Fruit fly (Drosophila melanogaster) whole organism, embryonic: Measurements from ENCODE around the gene CG32459.

Source experiments
- ATbp ChIP-seq: fragments of 200-800 bp; sonication (Bioruptor generic); optimal IDR thresholded peaks from 2 replicates; lab custom pipeline; 2017; ENCODE audit warnings: missing biosample characterization, mild to moderate bottlenecking, missing genetic modification characterization, missing genetic modification reagents
- Atf3 ChIP-seq: fragments of 200-800 bp; sonication (Bioruptor generic); optimal IDR thresholded peaks from 3 replicates; lab custom pipeline; 2016; ENCODE audit warnings: missing biosample characterization, missing genetic modification characterization
- Blimp-1 ChIP-seq: fragments of 200-800 bp; sonication (Bioruptor generic); optimal IDR thresholded peaks from 3 replicates; lab custom pipeline; 2018; ENCODE audit warnings: missing biosample characterization, missing genetic modification characterization, mild to moderate bottlenecking, moderate library complexity, missing genetic modification reagents
- CG10147 ChIP-seq: fragments of 200-800 bp; sonication (Bioruptor generic); optimal IDR thresholded peaks from 2 replicates; lab custom pipeline; 2019; ENCODE audit warnings: missing biosample characterization, mild to moderate bottlenecking, missing genetic modification characterization, moderate library complexity
- CG10979 ChIP-seq: fragments of 200-800 bp; sonication (Bioruptor generic); optimal IDR thresholded peaks from 2 replicates; lab custom pipeline; 2018; ENCODE audit warnings: missing biosample characterization, mild to moderate bottlenecking, missing genetic modification characterization, moderate library complexity
- CG11504 ChIP-seq: fragments of 200-800 bp; sonication (Bioruptor generic); optimal IDR thresholded peaks from 3 replicates; lab custom pipeline; 2019; ENCODE audit warnings: missing biosample characterization, mild to moderate bottlenecking, missing genetic modification characterization, moderate library complexity
- CG12071 ChIP-seq: fragments of 200-800 bp; sonication (Bioruptor generic); optimal IDR thresholded peaks from 3 replicates; lab custom pipeline; 2018; ENCODE audit warnings: missing biosample characterization, mild to moderate bottlenecking, missing genetic modification characterization
- CG12104 ChIP-seq: fragments of 200-800 bp; sonication (Bioruptor generic); optimal IDR thresholded peaks from 3 replicates; lab custom pipeline; 2016; ENCODE audit warnings: missing biosample characterization, missing genetic modification characterization
- CG12299 ChIP-seq: fragments of 200-800 bp; sonication (Bioruptor generic); optimal IDR thresholded peaks from 2 replicates; lab custom pipeline; 2018; ENCODE audit warnings: missing biosample characterization, mild to moderate bottlenecking, missing genetic modification characterization
- CG14667 ChIP-seq: fragments of 200-800 bp; sonication (Bioruptor generic); IDR thresholded peaks from 2 replicates; pipeline ENCODE4 v1.3.6; 2022; ENCODE audit warnings: missing biosample characterization, missing genetic modification characterization
- CG15696 ChIP-seq: fragments of 200-800 bp; sonication (Bioruptor generic); optimal IDR thresholded peaks from 2 replicates; lab custom pipeline; 2019; ENCODE audit warnings: missing biosample characterization, mild to moderate bottlenecking, missing genetic modification characterization, moderate library complexity
- CG1602 ChIP-seq: fragments of 200-800 bp; sonication (Bioruptor generic); optimal IDR thresholded peaks from 3 replicates; lab custom pipeline; 2016; ENCODE audit warnings: missing biosample characterization, missing genetic modification characterization
- CG18599 ChIP-seq: fragments of 200-800 bp; sonication (Bioruptor generic); optimal IDR thresholded peaks from 3 replicates; lab custom pipeline; 2017; ENCODE audit warnings: missing biosample characterization, missing genetic modification characterization, mild to moderate bottlenecking, moderate library complexity, missing genetic modification reagents
- CG2199 ChIP-seq: fragments of 200-800 bp; sonication (Bioruptor generic); IDR thresholded peaks from 3 replicates; pipeline ENCODE4 v1.3.6; 2022; ENCODE audit warnings: missing biosample characterization, missing genetic modification characterization
- CG2202 ChIP-seq: fragments of 200-800 bp; sonication (Bioruptor generic); optimal IDR thresholded peaks from 2 replicates; lab custom pipeline; 2018; ENCODE audit warnings: missing biosample characterization, mild to moderate bottlenecking, missing genetic modification characterization
- CG2678 ChIP-seq: fragments of 200-800 bp; sonication (Bioruptor generic); optimal IDR thresholded peaks from 3 replicates; lab custom pipeline; 2019; ENCODE audit warnings: missing biosample characterization, mild to moderate bottlenecking, missing genetic modification characterization, moderate library complexity
- CG3995 ChIP-seq: fragments of 200-800 bp; sonication (Bioruptor generic); optimal IDR thresholded peaks from 3 replicates; lab custom pipeline; 2016; ENCODE audit warnings: missing biosample characterization, missing genetic modification characterization
- CG4282 ChIP-seq: fragments of 200-800 bp; sonication (Bioruptor generic); optimal IDR thresholded peaks from 2 replicates; lab custom pipeline; 2016; ENCODE audit warnings: missing biosample characterization, missing genetic modification characterization
- CG4707 ChIP-seq: fragments of 200-800 bp; sonication (Bioruptor generic); optimal IDR thresholded peaks from 2 replicates; lab custom pipeline; 2018; ENCODE audit warnings: missing biosample characterization, mild to moderate bottlenecking, missing genetic modification characterization, moderate library complexity
- CG6272 ChIP-seq: fragments of 200-800 bp; sonication (Bioruptor generic); IDR thresholded peaks from 2 replicates; pipeline ENCODE4 v1.3.6; 2022; ENCODE audit warnings: missing biosample characterization, missing genetic modification characterization
- CG9727 ChIP-seq: fragments of 200-800 bp; sonication (Bioruptor generic); optimal IDR thresholded peaks from 3 replicates; lab custom pipeline; 2017; ENCODE audit warnings: missing biosample characterization, mild to moderate bottlenecking, missing genetic modification characterization
- CG9797 ChIP-seq: fragments of 200-800 bp; sonication (Bioruptor generic); optimal IDR thresholded peaks from 3 replicates; lab custom pipeline; 2018; ENCODE audit warnings: missing biosample characterization, mild to moderate bottlenecking, missing genetic modification characterization
- CTCF ChIP-seq: fragments of 200-800 bp; sonication (Bioruptor generic); optimal IDR thresholded peaks from 2 replicates; lab custom pipeline; 2017; ENCODE audit warnings: missing biosample characterization, mild to moderate bottlenecking, missing genetic modification characterization, moderate library complexity
- D19B ChIP-seq: fragments of 200-800 bp; sonication (Bioruptor generic); optimal IDR thresholded peaks from 2 replicates; lab custom pipeline; 2017; ENCODE audit warnings: missing biosample characterization, mild to moderate bottlenecking, missing genetic modification characterization
- Elba2 ChIP-seq: fragments of 200-800 bp; sonication (Bioruptor generic); optimal IDR thresholded peaks from 3 replicates; lab custom pipeline; 2016; ENCODE audit warnings: missing biosample characterization, missing genetic modification characterization
- Ets97D ChIP-seq: fragments of 200-800 bp; sonication (Bioruptor generic); optimal IDR thresholded peaks from 3 replicates; lab custom pipeline; 2016; ENCODE audit warnings: missing biosample characterization, missing genetic modification characterization
- Hr78 ChIP-seq, 2 experiments: fragments of 200-800 bp in 1 of 2; fragments of >200 bp in 1 of 2; sonication (Bioruptor generic) in 1 of 2; optimal IDR thresholded peaks; 2 replicates each; lab custom pipeline; 2017 to 2019; ENCODE audit warnings: missing biosample characterization in 2 of 2, missing genetic modification characterization in 2 of 2, mild to moderate bottlenecking in 1 of 2, moderate library complexity in 1 of 2
- Hsf ChIP-seq: fragments of 200-800 bp; sonication (Bioruptor generic); optimal IDR thresholded peaks from 3 replicates; lab custom pipeline; 2016; ENCODE audit warnings: missing biosample characterization, missing genetic modification characterization
- Med ChIP-seq: fragments of 200-800 bp; sonication (Bioruptor generic); peaks from one replicate; lab custom pipeline; 2016; ENCODE audit warnings: missing biosample characterization, missing genetic modification characterization, mild to moderate bottlenecking, inconsistent platforms, moderate library complexity
- NC2α ChIP-seq: fragments of 200-800 bp; sonication (Bioruptor generic); optimal IDR thresholded peaks from 2 replicates; lab custom pipeline; 2016; ENCODE audit warnings: missing biosample characterization, missing genetic modification characterization
- Nf-YB ChIP-seq: fragments of 200-800 bp; sonication (Bioruptor generic); optimal IDR thresholded peaks from 3 replicates; lab custom pipeline; 2019; ENCODE audit warnings: missing biosample characterization, mild to moderate bottlenecking, missing genetic modification characterization, moderate library complexity
- PHDP ChIP-seq: fragments of 200-800 bp; sonication (Bioruptor generic); optimal IDR thresholded peaks from 3 replicates; lab custom pipeline; 2018; ENCODE audit warnings: missing biosample characterization, mild to moderate bottlenecking, missing genetic modification characterization, moderate library complexity
- Rx ChIP-seq: fragments of 200-800 bp; sonication (Bioruptor generic); IDR thresholded peaks from 2 replicates; pipeline ENCODE4 v1.3.6; 2022; ENCODE audit warnings: missing biosample characterization, missing genetic modification characterization
- Xrp1 ChIP-seq: fragments of 200-800 bp; sonication (Bioruptor generic); IDR thresholded peaks from 2 replicates; pipeline ENCODE4 v1.3.6; 2022; ENCODE audit warnings: missing biosample characterization, missing genetic modification characterization
- ci ChIP-seq: fragments of 200-800 bp; sonication (Bioruptor generic); IDR thresholded peaks from 3 replicates; pipeline ENCODE4 v1.3.6; 2022; ENCODE audit warnings: missing biosample characterization, missing genetic modification characterization
- danr ChIP-seq: fragments of 200-800 bp; sonication (Bioruptor generic); IDR thresholded peaks from 2 replicates; pipeline ENCODE4 v1.3.6; 2022; ENCODE audit warnings: missing biosample characterization, missing genetic modification characterization
- eyg ChIP-seq: fragments of 200-800 bp; sonication (Bioruptor generic); optimal IDR thresholded peaks from 3 replicates; lab custom pipeline; 2016; ENCODE audit warnings: missing biosample characterization, missing genetic modification characterization
- ftz-f1 ChIP-seq: fragments of 200-800 bp; sonication (Bioruptor generic); optimal IDR thresholded peaks from 2 replicates; lab custom pipeline; 2016; ENCODE audit warnings: missing biosample characterization, missing genetic modification characterization
- grau ChIP-seq: fragments of 200-800 bp; optimal IDR thresholded peaks from 3 replicates; lab custom pipeline; 2019; ENCODE audit warnings: missing biosample characterization, mild to moderate bottlenecking, missing genetic modification characterization, moderate library complexity
- jumu ChIP-seq: fragments of 200-800 bp; sonication (Bioruptor generic); optimal IDR thresholded peaks from 3 replicates; lab custom pipeline; 2016; ENCODE audit warnings: missing biosample characterization, missing genetic modification characterization
- kni ChIP-seq: fragments of 200-800 bp; sonication (Bioruptor generic); optimal IDR thresholded peaks from 3 replicates; lab custom pipeline; 2017; ENCODE audit warnings: mild to moderate bottlenecking, missing biosample characterization, missing genetic modification reagents, missing genetic modification characterization
- lab ChIP-seq: fragments of 200-800 bp; sonication (Bioruptor generic); optimal IDR thresholded peaks from 3 replicates; lab custom pipeline; 2017; ENCODE audit warnings: missing biosample characterization, missing genetic modification characterization, mild to moderate bottlenecking, moderate library complexity, missing genetic modification reagents
- lilli ChIP-seq: fragments of 200-800 bp; sonication (Bioruptor generic); optimal IDR thresholded peaks from 3 replicates; lab custom pipeline; 2016; ENCODE audit warnings: missing biosample characterization, missing genetic modification characterization
- lmd ChIP-seq: fragments of 200-800 bp; sonication (Bioruptor generic); IDR thresholded peaks from 2 replicates; pipeline ENCODE4 v1.3.6; 2022; ENCODE audit warnings: missing biosample characterization, missing genetic modification characterization
- mirr ChIP-seq: fragments of 200-800 bp; sonication (Bioruptor generic); optimal IDR thresholded peaks from 3 replicates; lab custom pipeline; 2018; ENCODE audit warnings: missing biosample characterization, mild to moderate bottlenecking, missing genetic modification characterization
- p53 ChIP-seq: fragments of 200-800 bp; sonication (Bioruptor generic); optimal IDR thresholded peaks from 2 replicates; lab custom pipeline; 2016; ENCODE audit warnings: missing biosample characterization, missing genetic modification characterization
- pita ChIP-seq: fragments of 200-800 bp; sonication (Bioruptor generic); optimal IDR thresholded peaks from 2 replicates; lab custom pipeline; 2017; ENCODE audit warnings: missing biosample characterization, mild to moderate bottlenecking, missing genetic modification characterization
- pnt ChIP-seq: fragments of 200-800 bp; sonication (Bioruptor generic); optimal IDR thresholded peaks from 3 replicates; lab custom pipeline; 2016; ENCODE audit warnings: missing biosample characterization, missing genetic modification characterization
- pum ChIP-seq: fragments of 200-800 bp; sonication (Bioruptor generic); optimal IDR thresholded peaks from 2 replicates; lab custom pipeline; 2016; ENCODE audit warnings: missing biosample characterization, missing genetic modification characterization
- ssp ChIP-seq: fragments of 200-800 bp; sonication (Bioruptor generic); IDR thresholded peaks from 2 replicates; pipeline ENCODE4 v1.3.6; 2022; ENCODE audit warnings: missing biosample characterization, missing genetic modification characterization
- stc ChIP-seq: fragments of 200-800 bp; sonication (Bioruptor generic); IDR thresholded peaks from 2 replicates; pipeline ENCODE4 v1.3.6; 2022; ENCODE audit warnings: missing biosample characterization, missing genetic modification characterization
- vfl ChIP-seq: fragments of 200-800 bp; sonication (Bioruptor generic); optimal IDR thresholded peaks from 2 replicates; lab custom pipeline; 2016; ENCODE audit warnings: missing biosample characterization, missing genetic modification characterization

CG32459 gene

dm6 chr3L:22847679-22848118 is 8.2 kb downstream of the CG32459 start (continued):
- TF ChIP-seq CG6272 (no peak), pum (GFP tag; lab: Kevin White, UChicago) (no peak), CTCF (no peak), NC2α (GFP tag; lab: Kevin White, UChicago) (no peak), CG11504 (tag; lab: Kevin White, UChicago) (no peak), CG12104 (no peak), CG2678 (tag; lab: Kevin White, UChicago) (no peak), jumu (GFP tag; lab: Kevin White, UChicago) (no peak), CG10147 (GFP tag; lab: Kevin White, UChicago) (no peak), CG9727 (GFP tag; lab: Kevin White, UChicago) (no peak), CG15696 (tag; lab: Kevin White, UChicago) (no peak), ATbp (GFP tag; lab: Kevin White, UChicago) (no peak), ci (GFP tag; lab: Robert Waterston, UW) (peak; percentile 21; the same call in 1 of the 3 replicates), CG9797 (GFP tag; lab: Kevin White, UChicago) (no peak), CG12071 (peak; percentile 36), eyg (GFP tag; lab: Kevin White, UChicago) (no peak), CG18599 (GFP tag; lab: Kevin White, UChicago) (no peak), stc (GFP tag; lab: Robert Waterston, UW) (no peak), Hr78 (GFP tag; optimal IDR thresholded peaks at IDR 0.05; lab: Kevin White, UChicago) (no peak), Atf3 (no peak), ssp (no peak), lilli (GFP tag; lab: Kevin White, UChicago) (no peak), Med (GFP tag; lab: Kevin White, UChicago) (peak; percentile 59), CG1602 (no peak), Nf-YB (GFP tag; lab: Kevin White, UChicago) (no peak), CG12299 (tag; lab: Kevin White, UChicago) (no peak), pnt (GFP tag; lab: Kevin White, UChicago) (no peak), CG14667 (no peak), grau (no peak), CG4282 (GFP tag; lab: Kevin White, UChicago) (no peak), p53 (GFP tag; lab: Kevin White, UChicago) (no peak), CG2199 (GFP tag; lab: Robert Waterston, UW) (peak; percentile 22; the same call in 1 of the 3 replicates), PHDP (tag; lab: Kevin White, UChicago) (no peak), CG3995 (GFP tag; lab: Kevin White, UChicago) (no peak), lab (GFP tag; lab: Kevin White, UChicago) (no peak), mirr (GFP tag; lab: Kevin White, UChicago) (no peak), Ets97D (GFP tag; lab: Kevin White, UChicago) (no peak), ftz-f1 (GFP tag; lab: Kevin White, UChicago) (peak; percentile 50), Rx (no peak), CG2202 (tag; lab: Kevin White, UChicago) (no peak), Hsf (GFP tag; lab: Kevin White, UChicago) (no peak), CG4707 (GFP tag; lab: Kevin White, UChicago) (no peak), CG10979 (no peak), pita (GFP tag; lab: Kevin White, UChicago) (no peak), lmd (GFP tag; lab: Robert Waterston, UW) (no peak), danr (GFP tag; lab: Robert Waterston, UW) (no peak), Blimp-1 (GFP tag; lab: Kevin White, UChicago) (no peak), vfl (GFP tag; lab: Kevin White, UChicago) (no peak), D19B (GFP tag; lab: Kevin White, UChicago) (no peak), Xrp1 (0 out of 2 replicates have a peak, but pooled peaks have one; percentile 11), Elba2 (GFP tag; lab: Kevin White, UChicago) (no peak), kni (GFP tag; lab: Kevin White, UChicago) (no peak)
